Fruit fly (Drosophila melanogaster) whole organism, prepupa: ENCODE data around the gene CG42655.

Source experiments
- Blimp-1 ChIP-seq: fragments of 200-800 bp; sonication (Bioruptor generic); optimal IDR thresholded peaks from 3 replicates; lab custom pipeline; 2017; ENCODE audit warnings: missing biosample characterization, missing genetic modification characterization, mild to moderate bottlenecking, moderate library complexity, missing genetic modification reagents
- CG10631 ChIP-seq: fragments of 200-800 bp; sonication (Bioruptor generic); optimal IDR thresholded peaks from 2 replicates; lab custom pipeline; 2016; ENCODE audit warnings: missing biosample characterization, missing genetic modification characterization
- CG10669 ChIP-seq: fragments of 200-800 bp; sonication (Bioruptor generic); optimal IDR thresholded peaks from 3 replicates; lab custom pipeline; 2018; ENCODE audit warnings: missing biosample characterization, mild to moderate bottlenecking, missing genetic modification characterization, moderate library complexity
- CG11762 ChIP-seq: fragments of 200-800 bp; sonication (Bioruptor generic); optimal IDR thresholded peaks from 3 replicates; lab custom pipeline; 2016; ENCODE audit warnings: missing biosample characterization, missing genetic modification characterization; ENCODE audit not compliant: insufficient read depth
- CG16779 ChIP-seq: fragments of 200-800 bp; sonication (Bioruptor generic); optimal IDR thresholded peaks from 3 replicates; lab custom pipeline; 2017; ENCODE audit warnings: missing biosample characterization, mild to moderate bottlenecking, missing genetic modification characterization
- CG31627 ChIP-seq: fragments of 200-800 bp; sonication (Bioruptor generic); optimal IDR thresholded peaks from 3 replicates; lab custom pipeline; 2016; ENCODE audit warnings: missing biosample characterization, missing genetic modification characterization
- CG32006 ChIP-seq: fragments of 200-800 bp; sonication (Bioruptor generic); optimal IDR thresholded peaks from 3 replicates; lab custom pipeline; 2017; ENCODE audit warnings: missing biosample characterization, mild to moderate bottlenecking, missing genetic modification characterization
- CG34406 ChIP-seq: fragments of 200-800 bp; sonication (Bioruptor generic); optimal IDR thresholded peaks from 3 replicates; lab custom pipeline; 2016; ENCODE audit warnings: missing biosample characterization, missing genetic modification characterization
- CG3919 ChIP-seq: fragments of 200-800 bp; sonication (Bioruptor generic); optimal IDR thresholded peaks from 3 replicates; lab custom pipeline; 2016; ENCODE audit warnings: missing biosample characterization, missing genetic modification characterization
- CG6163 ChIP-seq: fragments of 200-800 bp; sonication (Bioruptor generic); IDR thresholded peaks from 3 replicates; pipeline ENCODE4 v1.3.6; 2022; ENCODE audit warnings: missing biosample characterization, missing genetic modification characterization
- CG6276 ChIP-seq: fragments of 200-800 bp; sonication (Bioruptor generic); optimal IDR thresholded peaks from 2 replicates; lab custom pipeline; 2017; ENCODE audit warnings: missing biosample characterization, mild to moderate bottlenecking, missing genetic modification characterization
- CG6792 ChIP-seq: fragments of 200-800 bp; sonication (Bioruptor generic); optimal IDR thresholded peaks from 3 replicates; lab custom pipeline; 2016; ENCODE audit warnings: missing biosample characterization, missing genetic modification characterization
- CG6808 ChIP-seq: fragments of 200-800 bp; sonication (Bioruptor generic); optimal IDR thresholded peaks from 3 replicates; lab custom pipeline; 2017; ENCODE audit warnings: missing biosample characterization, missing genetic modification characterization, mild to moderate bottlenecking, moderate library complexity, missing genetic modification reagents
- CG7368 ChIP-seq: fragments of 200-800 bp; sonication (Bioruptor generic); optimal IDR thresholded peaks from 3 replicates; lab custom pipeline; 2016; ENCODE audit warnings: missing biosample characterization, missing genetic modification characterization
- CG8119 ChIP-seq: fragments of 200-800 bp; sonication (Bioruptor generic); IDR thresholded peaks from 3 replicates; pipeline ENCODE4 v1.3.6; 2022; ENCODE audit warnings: missing biosample characterization, missing genetic modification characterization
- CG8632 ChIP-seq: fragments of 200-800 bp; sonication (Bioruptor generic); optimal IDR thresholded peaks from 3 replicates; lab custom pipeline; 2016; ENCODE audit warnings: missing biosample characterization, missing genetic modification characterization
- Eip78C ChIP-seq: fragments of 200-800 bp; sonication (Bioruptor generic); peaks from one replicate; lab custom pipeline; 2016; ENCODE audit warnings: missing biosample characterization, missing genetic modification characterization
- Ets21C ChIP-seq: fragments of 200-800 bp; sonication (Bioruptor generic); optimal IDR thresholded peaks from 3 replicates; lab custom pipeline; 2016; ENCODE audit warnings: missing biosample characterization, missing genetic modification characterization
- Ets96B ChIP-seq: fragments of 200-800 bp; optimal IDR thresholded peaks from 2 replicates; lab custom pipeline; 2019; ENCODE audit warnings: missing biosample characterization, mild to moderate bottlenecking, missing genetic modification characterization, moderate library complexity
- Gug ChIP-seq: fragments of 200-800 bp; sonication (Bioruptor generic); IDR thresholded peaks from 2 replicates; pipeline ENCODE4 v1.3.6; 2022; ENCODE audit warnings: missing biosample characterization, missing genetic modification characterization
- Hr38 ChIP-seq: sonication (Bioruptor generic); optimal IDR thresholded peaks from 2 replicates; lab custom pipeline; 2016; ENCODE audit warnings: missing biosample characterization, missing genetic modification characterization
- Hr39 ChIP-seq: fragments of 200-800 bp; sonication (Bioruptor generic); optimal IDR thresholded peaks from 2 replicates; lab custom pipeline; 2016; ENCODE audit warnings: missing biosample characterization, missing genetic modification characterization
- Hr4 ChIP-seq: fragments of 200-800 bp; sonication (Bioruptor generic); optimal IDR thresholded peaks from 3 replicates; lab custom pipeline; 2016; ENCODE audit warnings: missing biosample characterization, missing genetic modification characterization
- Met ChIP-seq: fragments of 200-800 bp; sonication (Bioruptor generic); optimal IDR thresholded peaks from 3 replicates; lab custom pipeline; 2016; ENCODE audit warnings: missing biosample characterization, missing genetic modification characterization
- OdsH ChIP-seq: fragments of 200-800 bp; sonication (Bioruptor generic); optimal IDR thresholded peaks from 3 replicates; lab custom pipeline; 2016; ENCODE audit warnings: missing biosample characterization, missing genetic modification characterization
- Sox102F ChIP-seq: fragments of 200-800 bp; sonication (Bioruptor generic); optimal IDR thresholded peaks from 2 replicates; lab custom pipeline; 2016; ENCODE audit warnings: missing biosample characterization, mild to moderate bottlenecking, missing genetic modification characterization
- Sox14 ChIP-seq: fragments of 200-800 bp; sonication (Bioruptor generic); optimal IDR thresholded peaks from 3 replicates; lab custom pipeline; 2016; ENCODE audit warnings: missing biosample characterization, missing genetic modification characterization
- achi ChIP-seq: fragments of 200-800 bp; sonication (Bioruptor generic); optimal IDR thresholded peaks from 3 replicates; lab custom pipeline; 2016; ENCODE audit warnings: missing biosample characterization, missing genetic modification characterization
- acj6 ChIP-seq: fragments of 200-800 bp; sonication (Bioruptor generic); optimal IDR thresholded peaks from 3 replicates; lab custom pipeline; 2016; ENCODE audit warnings: missing biosample characterization, missing genetic modification characterization
- cyc ChIP-seq: fragments of 200-800 bp; sonication (Bioruptor generic); optimal IDR thresholded peaks from 3 replicates; lab custom pipeline; 2016; ENCODE audit warnings: missing biosample characterization, missing genetic modification characterization
- dsx ChIP-seq: fragments of 200-800 bp; optimal IDR thresholded peaks from 3 replicates; lab custom pipeline; 2019; ENCODE audit warnings: missing biosample characterization, mild to moderate bottlenecking, missing genetic modification characterization, moderate library complexity; ENCODE audit not compliant: poor library complexity, severe bottlenecking
- fd59A ChIP-seq: fragments of 200-800 bp; sonication (Bioruptor generic); optimal IDR thresholded peaks from 2 replicates; lab custom pipeline; 2017; ENCODE audit warnings: missing biosample characterization, mild to moderate bottlenecking, missing genetic modification characterization, missing genetic modification reagents
- fd85E ChIP-seq: fragments of 200-800 bp; sonication (Bioruptor generic); optimal IDR thresholded peaks from 3 replicates; lab custom pipeline; 2016; ENCODE audit warnings: missing biosample characterization, missing genetic modification characterization
- fkh ChIP-seq: fragments of 200-800 bp; sonication (Bioruptor generic); optimal IDR thresholded peaks from 3 replicates; lab custom pipeline; 2017; ENCODE audit warnings: missing biosample characterization, mild to moderate bottlenecking, missing genetic modification characterization, moderate library complexity
- lz ChIP-seq: fragments of 200-800 bp; sonication (Bioruptor generic); optimal IDR thresholded peaks from 3 replicates; lab custom pipeline; 2016; ENCODE audit warnings: missing biosample characterization, missing genetic modification characterization
- net ChIP-seq: fragments of 200-800 bp; sonication (Bioruptor generic); optimal IDR thresholded peaks from 3 replicates; lab custom pipeline; 2016; ENCODE audit warnings: missing biosample characterization, missing genetic modification characterization
- pdm3 ChIP-seq: fragments of 200-800 bp; sonication (Bioruptor generic); optimal IDR thresholded peaks from 3 replicates; lab custom pipeline; 2016; ENCODE audit warnings: missing biosample characterization, missing genetic modification characterization
- salr ChIP-seq, 2 experiments: fragments of 200-800 bp; sonication (Bioruptor generic); optimal IDR thresholded peaks; 3 replicates each; lab custom pipeline; 2016 to 2018; ENCODE audit warnings: missing biosample characterization in 2 of 2, missing genetic modification characterization in 2 of 2, mild to moderate bottlenecking in 1 of 2
- spab ChIP-seq: fragments of 200-800 bp; sonication (Bioruptor generic); optimal IDR thresholded peaks from 2 replicates; lab custom pipeline; 2017; ENCODE audit warnings: missing biosample characterization, mild to moderate bottlenecking, missing genetic modification characterization, missing genetic modification reagents
- ss ChIP-seq, 2 experiments: fragments of 200-800 bp; sonication (Bioruptor generic); optimal IDR thresholded peaks; 2 replicates in 1 of 2; 3 replicates in 1 of 2; lab custom pipeline; 2017 to 2018; ENCODE audit warnings: mild to moderate bottlenecking in 2 of 2, missing biosample characterization in 2 of 2, missing genetic modification characterization in 2 of 2, moderate library complexity in 1 of 2
- svp ChIP-seq: fragments of 200-800 bp; sonication (Bioruptor generic); peaks from one replicate; lab custom pipeline; 2016; ENCODE audit warnings: missing biosample characterization, missing genetic modification characterization
- topi ChIP-seq: fragments of 200-800 bp; sonication (Bioruptor generic); optimal IDR thresholded peaks from 3 replicates; lab custom pipeline; 2016; ENCODE audit warnings: missing biosample characterization, missing genetic modification characterization
- vri ChIP-seq: fragments of 200-800 bp; sonication (Bioruptor generic); optimal IDR thresholded peaks from 3 replicates; lab custom pipeline; 2016; ENCODE audit warnings: missing biosample characterization, mild to moderate bottlenecking, missing genetic modification characterization

Gene CG42655

DNA sequence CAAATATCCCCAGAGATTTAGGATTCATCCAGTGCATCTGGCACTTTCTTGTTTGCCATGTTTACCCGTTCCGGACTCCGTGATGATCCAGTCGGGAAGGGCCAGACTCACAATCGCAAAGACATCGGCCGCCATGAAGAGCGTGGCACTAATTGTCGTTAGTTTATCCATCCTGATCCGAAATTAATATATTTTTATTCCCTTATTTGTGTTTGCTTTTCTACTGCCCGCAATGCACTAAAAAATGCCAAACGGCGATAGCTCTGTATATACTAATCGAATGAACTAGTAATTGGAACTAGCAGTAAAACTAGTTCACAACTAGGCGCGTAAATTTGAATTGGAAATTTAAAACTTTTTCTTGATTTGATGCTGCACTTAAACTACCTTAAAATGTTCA lies 26.1 kb upstream of the CG42655 start, which contains the start of gene CG14182:
Gene CG14182, minus strand, starts transcription at position 221 of the 400 bp plus-strand sequence.
- no peak for TF ChIP-seq CG32006 (GFP tag; lab: Kevin White, UChicago)
- peak; percentile 91 for TF ChIP-seq fkh
- TF ChIP-seq, all 60 proteins: peak for 1

DNA sequence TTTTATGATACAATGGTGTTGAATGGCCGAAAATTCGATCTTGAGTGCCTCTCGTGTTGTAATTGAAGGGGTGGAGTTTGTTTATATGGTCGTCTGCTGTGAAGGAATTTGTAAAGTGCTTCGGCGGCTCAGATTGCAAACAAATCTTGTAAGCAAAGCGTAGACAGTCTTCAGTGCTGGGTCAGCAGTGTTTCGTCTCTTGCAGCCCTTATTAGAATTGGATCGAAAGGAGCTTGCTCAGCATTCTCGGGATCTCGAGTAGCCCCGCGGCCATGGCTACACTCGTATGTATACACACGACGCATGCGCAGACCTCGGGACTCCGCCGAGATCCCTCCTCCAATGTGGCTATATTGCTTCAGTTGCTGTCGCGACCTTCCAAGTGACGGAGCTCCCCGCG lies 24.6 kb upstream of the CG42655 start:
- TF ChIP-seq CG11762 (GFP tag; lab: Kevin White, UChicago) (no peak), Hr39 (GFP tag; lab: Kevin White, UChicago) (no peak)
- TF ChIP-seq, all 60 proteins: peak for 0

DNA sequence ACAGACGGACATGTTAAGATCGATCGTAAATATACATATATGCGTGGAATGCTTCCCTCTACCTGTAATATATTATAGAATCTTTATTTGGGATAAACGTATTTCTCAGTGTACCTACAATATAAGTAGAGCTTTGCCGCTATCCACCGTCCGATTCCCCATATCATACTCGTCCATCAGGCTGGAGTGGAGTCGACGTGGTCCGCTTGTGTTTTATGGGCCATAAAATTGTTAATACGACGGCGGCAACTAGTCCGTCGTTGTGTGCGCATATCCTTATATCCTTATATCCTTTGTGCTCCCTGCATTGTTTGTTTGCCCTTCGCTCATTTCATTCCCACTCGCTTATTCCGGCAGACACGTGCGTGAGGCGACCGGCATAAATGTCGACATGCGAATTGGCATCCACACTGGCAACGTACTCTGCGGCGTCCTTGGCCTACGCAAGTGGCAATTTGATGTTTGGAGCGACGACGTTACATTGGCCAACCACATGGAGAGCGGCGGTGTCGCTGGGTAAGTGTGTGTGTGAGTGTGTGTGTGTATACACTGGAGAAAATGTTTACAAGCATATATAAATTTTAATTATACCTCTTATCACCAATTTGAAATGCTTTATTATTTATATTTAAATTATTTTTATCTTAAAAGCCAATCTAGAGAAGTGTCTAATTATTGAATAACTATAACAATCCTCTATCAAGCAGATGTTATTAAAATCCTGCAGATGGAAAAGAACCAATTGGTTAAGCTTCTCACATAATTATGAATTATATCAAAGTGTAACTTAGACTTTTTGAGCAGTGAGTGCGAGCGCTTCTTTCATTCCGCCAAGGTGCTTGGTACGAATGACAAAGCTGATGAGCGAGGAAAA lies 15.4 kb upstream of the CG42655 start:
- TF ChIP-seq CG34406 (GFP tag; lab: Kevin White, UChicago) (no peak), svp (GFP tag; lab: Kevin White, UChicago) (peak; percentile 52), CG6792 (GFP tag; lab: Kevin White, UChicago) (no peak), Hr38 (no peak)
- TF ChIP-seq, all 60 proteins: peak for 1

DNA sequence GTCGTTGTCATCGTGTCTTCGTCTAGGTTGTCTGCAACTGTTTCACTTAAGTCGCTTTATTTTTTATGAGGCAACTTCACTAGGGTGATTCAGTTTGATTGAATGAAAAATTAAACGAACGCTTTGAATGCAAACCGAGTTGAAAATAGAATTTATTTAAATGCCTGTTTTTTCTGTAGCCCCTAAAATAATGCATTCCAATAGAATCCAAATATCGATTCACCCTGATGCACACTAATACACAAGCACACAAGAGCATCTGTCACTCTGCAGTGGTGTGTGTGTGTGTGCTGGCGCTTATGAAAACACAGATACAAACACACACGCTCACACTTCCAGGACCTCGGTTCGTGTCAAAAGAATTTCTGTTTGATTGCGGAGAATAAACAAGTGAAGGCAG lies 8.3 kb upstream of the CG42655 start:
- TF ChIP-seq Eip78C (GFP tag; lab: Kevin White, UChicago) = peak; percentile 75
- no peak for TF ChIP-seq CG7368
- no peak for TF ChIP-seq CG6163 (GFP tag; lab: Robert Waterston, UW)
- TF ChIP-seq fkh = no peak
- no peak for TF ChIP-seq cyc (GFP tag; lab: Kevin White, UChicago)
- peak; percentile 23 for TF ChIP-seq Met (GFP tag; lab: Kevin White, UChicago)
- TF ChIP-seq achi = peak; percentile 36
- peak; percentile 51 for TF ChIP-seq Ets96B (tag; lab: Kevin White, UChicago)
- peak; percentile 28 for TF ChIP-seq net
- TF ChIP-seq Sox14 (GFP tag; lab: Kevin White, UChicago) = peak; percentile 5
- no peak for TF ChIP-seq fd85E (GFP tag; lab: Kevin White, UChicago)
- TF ChIP-seq OdsH (GFP tag; lab: Kevin White, UChicago) = peak; percentile 12
- peak; percentile 15 for TF ChIP-seq lz
- no peak for TF ChIP-seq salr (GFP tag; optimal IDR thresholded peaks at IDR 0.05; lab: Kevin White, UChicago)
- no peak for TF ChIP-seq topi (GFP tag; lab: Kevin White, UChicago)
- peak; percentile 41 for TF ChIP-seq svp (GFP tag; lab: Kevin White, UChicago)
- no peak for TF ChIP-seq Ets21C
- peak; percentile 40 for TF ChIP-seq spab (GFP tag; lab: Kevin White, UChicago)
- peak; percentile 39 for TF ChIP-seq pdm3 (GFP tag; lab: Kevin White, UChicago)
- no peak for TF ChIP-seq Blimp-1 (GFP tag; lab: Kevin White, UChicago)
- TF ChIP-seq CG10631 = peak; percentile 36
- TF ChIP-seq dsx = peak; percentile 20
- TF ChIP-seq Hr4 = peak; percentile 39
- TF ChIP-seq vri (GFP tag; lab: Kevin White, UChicago) = no peak
- TF ChIP-seq CG6792 (GFP tag; lab: Kevin White, UChicago) = peak; percentile 17
- TF ChIP-seq CG3919 (GFP tag; lab: Kevin White, UChicago) = no peak
- no peak for TF ChIP-seq CG11762 (GFP tag; lab: Kevin White, UChicago)
- peak; percentile 44 for TF ChIP-seq fd59A (GFP tag; lab: Kevin White, UChicago)
- peak; percentile 8 for TF ChIP-seq CG16779 (tag; lab: Kevin White, UChicago)
- TF ChIP-seq CG8632 (GFP tag; lab: Kevin White, UChicago) = peak; percentile 28
- TF ChIP-seq CG8119 (GFP tag; lab: Robert Waterston, UW) = peak; percentile 44; the same call in 2 of the 3 replicates
- TF ChIP-seq ss (GFP tag; optimal IDR thresholded peaks at IDR 0.05; lab: Kevin White, UChicago) = peak in 1 of 2 experiments; percentile 51
- peak; percentile 1 for TF ChIP-seq CG31627 (GFP tag; lab: Kevin White, UChicago)
- TF ChIP-seq CG10669 (GFP tag; lab: Kevin White, UChicago) = no peak
- peak; percentile 14 for TF ChIP-seq acj6
- no peak for TF ChIP-seq CG6276 (GFP tag; lab: Kevin White, UChicago)
- TF ChIP-seq Gug (GFP tag; lab: Robert Waterston, UW) = no peak
- TF ChIP-seq Sox102F (GFP tag; lab: Kevin White, UChicago) = peak; percentile 7
- TF ChIP-seq CG6808 = peak; percentile 2
- peak; percentile 25 for TF ChIP-seq CG32006 (GFP tag; lab: Kevin White, UChicago)
